Fruit fly (Drosophila melanogaster) whole organism: ENCODE results near the gene Eig71Ei.

ENCODE experiments used
- CG8478 ChIP-seq: fragments of >200 bp; optimal IDR thresholded peaks from 2 replicates; lab custom pipeline; 2018; ENCODE audit warnings: inconsistent platforms
- Dll ChIP-seq: fragments of >200 bp; optimal IDR thresholded peaks from 2 replicates; lab custom pipeline; 2017
- EcR ChIP-seq, 2 experiments: fragments of >200 bp; optimal IDR thresholded peaks; 2 replicates each; lab custom pipeline; 2017; ENCODE audit warnings: missing biosample characterization in 2 of 2, missing genetic modification characterization in 2 of 2, missing genetic modification reagents in 2 of 2
- pan ChIP-seq: fragments of >200 bp; optimal IDR thresholded peaks from 2 replicates; lab custom pipeline; 2017
- psq ChIP-seq: fragments of >200 bp; optimal IDR thresholded peaks from 2 replicates; lab custom pipeline; 2017
- usp ChIP-seq: fragments of >200 bp; optimal IDR thresholded peaks from 2 replicates; lab custom pipeline; 2017; ENCODE audit warnings: missing biosample characterization, missing genetic modification characterization, mixed read lengths

Eig71Ei gene

dm6 chr3L:15679420-15679819 is 19.9 kb downstream of the Eig71Ei start, which contains the start of gene CG7304:
Gene CG7304 (plus strand): TSS chr3L:15679720.
- TF ChIP-seq pan (lab: Kevin White, UChicago) (no peak), psq (lab: Kevin White, UChicago) (no peak), CG8478 (no peak), Dll (no peak), EcR (GFP tag; optimal IDR thresholded peaks at IDR 0.05; lab: Kevin White, UChicago) (no peak), usp (GFP tag; lab: Kevin White, UChicago) (no peak)

- no peak for TF ChIP-seq Dll
- TF ChIP-seq usp (GFP tag; lab: Kevin White, UChicago) = no peak
- no peak for TF ChIP-seq pan (lab: Kevin White, UChicago)
- TF ChIP-seq CG8478 = no peak
- TF ChIP-seq EcR (GFP tag; optimal IDR thresholded peaks at IDR 0.05; lab: Kevin White, UChicago) = no peak
- TF ChIP-seq psq (lab: Kevin White, UChicago) = no peak
Measured at dm6 chr3L:15683345-15683922, 23.9 kb downstream of the Eig71Ei start, which contains the start of the genes CG7579 and Pgant8. Gene CG7579 (minus strand): TSS chr3L:15683445. Gene Pgant8 (plus strand): TSS chr3L:15683872.

dm6 chr3L:15684017-15684416 is 24.5 kb downstream of the Eig71Ei start:
- TF ChIP-seq usp (GFP tag; lab: Kevin White, UChicago) = no peak
- TF ChIP-seq pan (lab: Kevin White, UChicago) = no peak
- no peak for TF ChIP-seq Dll

- TF ChIP-seq psq (lab: Kevin White, UChicago) (no peak), usp (GFP tag; lab: Kevin White, UChicago) (no peak), Dll (no peak), EcR (GFP tag; optimal IDR thresholded peaks at IDR 0.05; lab: Kevin White, UChicago) (no peak), CG8478 (no peak), pan (lab: Kevin White, UChicago) (no peak)
Measured at dm6 chr3L:15687802-15688201, 28.3 kb downstream of the Eig71Ei start, which contains the start of gene CG34452. Gene CG34452 (minus strand): TSS chr3L:15687902.

dm6 chr3L:15689518-15689917 is 30.0 kb downstream of the Eig71Ei start:
- TF ChIP-seq Dll = no peak
- no peak for TF ChIP-seq psq (lab: Kevin White, UChicago)
- TF ChIP-seq EcR (GFP tag; optimal IDR thresholded peaks at IDR 0.05; lab: Kevin White, UChicago) = no peak
- no peak for TF ChIP-seq CG8478
- TF ChIP-seq pan (lab: Kevin White, UChicago) = no peak
- no peak for TF ChIP-seq usp (GFP tag; lab: Kevin White, UChicago)

- TF ChIP-seq CG8478 (no peak), EcR (GFP tag; optimal IDR thresholded peaks at IDR 0.05; lab: Kevin White, UChicago) (peak in 1 of 2 experiments; percentile 22)
Measured at dm6 chr3L:15690711-15691591, 31.4 kb downstream of the Eig71Ei start.

- TF ChIP-seq pan (lab: Kevin White, UChicago) = no peak
- no peak for TF ChIP-seq CG8478
- no peak for TF ChIP-seq EcR (GFP tag; optimal IDR thresholded peaks at IDR 0.05; lab: Kevin White, UChicago)
- no peak for TF ChIP-seq usp (GFP tag; lab: Kevin White, UChicago)
- TF ChIP-seq psq (lab: Kevin White, UChicago) = no peak
- TF ChIP-seq Dll = no peak
Measured at dm6 chr3L:15691968-15692367, 32.5 kb downstream of the Eig71Ei start, which contains the start of gene CG34451. Gene CG34451 (minus strand): TSS chr3L:15692068.

dm6 chr3L:15692388-15692787 is 32.9 kb downstream of the Eig71Ei start:
- TF ChIP-seq Dll (no peak), EcR (GFP tag; optimal IDR thresholded peaks at IDR 0.05; lab: Kevin White, UChicago) (no peak), usp (GFP tag; lab: Kevin White, UChicago) (no peak), psq (lab: Kevin White, UChicago) (no peak), pan (lab: Kevin White, UChicago) (no peak), CG8478 (no peak)

dm6 chr3L:15692794-15693532 is 33.5 kb downstream of the Eig71Ei start:
- TF ChIP-seq usp (GFP tag; lab: Kevin White, UChicago) (no peak), Dll (no peak), EcR (GFP tag; optimal IDR thresholded peaks at IDR 0.05; lab: Kevin White, UChicago) (no peak), pan (lab: Kevin White, UChicago) (no peak), psq (lab: Kevin White, UChicago) (no peak), CG8478 (no peak)

- no peak for TF ChIP-seq pan (lab: Kevin White, UChicago)
- no peak for TF ChIP-seq EcR (GFP tag; optimal IDR thresholded peaks at IDR 0.05; lab: Kevin White, UChicago)
- TF ChIP-seq Dll = no peak
- no peak for TF ChIP-seq psq (lab: Kevin White, UChicago)
Measured at dm6 chr3L:15694406-15694805, 34.9 kb downstream of the Eig71Ei start.

dm6 chr3L:15695195-15695594 is 35.7 kb downstream of the Eig71Ei start:
- TF ChIP-seq usp (GFP tag; lab: Kevin White, UChicago) = no peak
- no peak for TF ChIP-seq Dll
- no peak for TF ChIP-seq pan (lab: Kevin White, UChicago)
- no peak for TF ChIP-seq EcR (GFP tag; optimal IDR thresholded peaks at IDR 0.05; lab: Kevin White, UChicago)
- TF ChIP-seq psq (lab: Kevin White, UChicago) = no peak
- no peak for TF ChIP-seq CG8478
